Fruit fly (Drosophila melanogaster) whole organism, prepupa: ENCODE measurements around the gene GILT3.

Experiments used
- CG10669 ChIP-seq: fragments of 200-800 bp; sonication (Bioruptor generic); optimal IDR thresholded peaks from 3 replicates; lab custom pipeline; 2018; ENCODE audit warnings: missing biosample characterization, mild to moderate bottlenecking, missing genetic modification characterization, moderate library complexity
- CG11294 ChIP-seq: fragments of 200-800 bp; sonication (Bioruptor generic); IDR thresholded peaks from 2 replicates; pipeline ENCODE4 v1.3.6; 2022; ENCODE audit warnings: missing biosample characterization, missing genetic modification characterization
- CG11762 ChIP-seq: fragments of 200-800 bp; sonication (Bioruptor generic); optimal IDR thresholded peaks from 3 replicates; lab custom pipeline; 2016; ENCODE audit warnings: missing biosample characterization, missing genetic modification characterization; ENCODE audit not compliant: insufficient read depth
- CG15336 ChIP-seq: fragments of 200-800 bp; sonication (Bioruptor generic); IDR thresholded peaks from 2 replicates; pipeline ENCODE4 v1.3.6; 2022; ENCODE audit warnings: missing biosample characterization, missing genetic modification characterization
- CG1621 ChIP-seq: fragments of 200-800 bp; sonication (Bioruptor generic); optimal IDR thresholded peaks from 3 replicates; lab custom pipeline; 2018; ENCODE audit warnings: missing biosample characterization, mild to moderate bottlenecking, missing genetic modification characterization
- CG32006 ChIP-seq: fragments of 200-800 bp; sonication (Bioruptor generic); optimal IDR thresholded peaks from 3 replicates; lab custom pipeline; 2017; ENCODE audit warnings: missing biosample characterization, mild to moderate bottlenecking, missing genetic modification characterization
- CG34406 ChIP-seq: fragments of 200-800 bp; sonication (Bioruptor generic); optimal IDR thresholded peaks from 3 replicates; lab custom pipeline; 2016; ENCODE audit warnings: missing biosample characterization, missing genetic modification characterization
- CG3919 ChIP-seq: fragments of 200-800 bp; sonication (Bioruptor generic); optimal IDR thresholded peaks from 3 replicates; lab custom pipeline; 2016; ENCODE audit warnings: missing biosample characterization, missing genetic modification characterization
- CG4318 ChIP-seq: fragments of 200-800 bp; sonication (Bioruptor generic); optimal IDR thresholded peaks from 3 replicates; lab custom pipeline; 2017; ENCODE audit warnings: missing biosample characterization, mild to moderate bottlenecking, missing genetic modification characterization
- CG6163 ChIP-seq: fragments of 200-800 bp; sonication (Bioruptor generic); IDR thresholded peaks from 3 replicates; pipeline ENCODE4 v1.3.6; 2022; ENCODE audit warnings: missing biosample characterization, missing genetic modification characterization
- CG6792 ChIP-seq: fragments of 200-800 bp; sonication (Bioruptor generic); optimal IDR thresholded peaks from 3 replicates; lab custom pipeline; 2016; ENCODE audit warnings: missing biosample characterization, missing genetic modification characterization
- CG6808 ChIP-seq: fragments of 200-800 bp; sonication (Bioruptor generic); optimal IDR thresholded peaks from 3 replicates; lab custom pipeline; 2017; ENCODE audit warnings: missing biosample characterization, missing genetic modification characterization, mild to moderate bottlenecking, moderate library complexity, missing genetic modification reagents
- CG6854 ChIP-seq: fragments of 200-800 bp; sonication (Bioruptor generic); optimal IDR thresholded peaks from 2 replicates; lab custom pipeline; 2017; ENCODE audit warnings: missing biosample characterization, mild to moderate bottlenecking, missing genetic modification characterization
- CG7368 ChIP-seq: fragments of 200-800 bp; sonication (Bioruptor generic); optimal IDR thresholded peaks from 3 replicates; lab custom pipeline; 2016; ENCODE audit warnings: missing biosample characterization, missing genetic modification characterization
- CG8119 ChIP-seq: fragments of 200-800 bp; sonication (Bioruptor generic); IDR thresholded peaks from 3 replicates; pipeline ENCODE4 v1.3.6; 2022; ENCODE audit warnings: missing biosample characterization, missing genetic modification characterization
- CG8319 ChIP-seq: fragments of 200-800 bp; sonication (Bioruptor generic); optimal IDR thresholded peaks from 3 replicates; lab custom pipeline; 2016; ENCODE audit warnings: missing biosample characterization, missing genetic modification characterization
- CG9139 ChIP-seq: fragments of 200-800 bp; sonication (Bioruptor generic); optimal IDR thresholded peaks from 3 replicates; lab custom pipeline; 2017; ENCODE audit warnings: missing biosample characterization, mild to moderate bottlenecking, missing genetic modification characterization
- Eip78C ChIP-seq: fragments of 200-800 bp; sonication (Bioruptor generic); peaks from one replicate; lab custom pipeline; 2016; ENCODE audit warnings: missing biosample characterization, missing genetic modification characterization
- Eip93F ChIP-seq: fragments of 200-800 bp; sonication (Bioruptor generic); optimal IDR thresholded peaks from 2 replicates; lab custom pipeline; 2016; ENCODE audit warnings: missing biosample characterization, mild to moderate bottlenecking, missing genetic modification characterization
- Gug ChIP-seq: fragments of 200-800 bp; sonication (Bioruptor generic); IDR thresholded peaks from 2 replicates; pipeline ENCODE4 v1.3.6; 2022; ENCODE audit warnings: missing biosample characterization, missing genetic modification characterization
- Hr38 ChIP-seq: sonication (Bioruptor generic); optimal IDR thresholded peaks from 2 replicates; lab custom pipeline; 2016; ENCODE audit warnings: missing biosample characterization, missing genetic modification characterization
- Hr39 ChIP-seq: fragments of 200-800 bp; sonication (Bioruptor generic); optimal IDR thresholded peaks from 2 replicates; lab custom pipeline; 2016; ENCODE audit warnings: missing biosample characterization, missing genetic modification characterization
- Hr4 ChIP-seq: fragments of 200-800 bp; sonication (Bioruptor generic); optimal IDR thresholded peaks from 3 replicates; lab custom pipeline; 2016; ENCODE audit warnings: missing biosample characterization, missing genetic modification characterization
- Lpt ChIP-seq: fragments of 200-800 bp; sonication (Bioruptor generic); optimal IDR thresholded peaks from 3 replicates; lab custom pipeline; 2016; ENCODE audit warnings: missing biosample characterization, missing genetic modification characterization
- Met ChIP-seq: fragments of 200-800 bp; sonication (Bioruptor generic); optimal IDR thresholded peaks from 3 replicates; lab custom pipeline; 2016; ENCODE audit warnings: missing biosample characterization, missing genetic modification characterization
- OdsH ChIP-seq: fragments of 200-800 bp; sonication (Bioruptor generic); optimal IDR thresholded peaks from 3 replicates; lab custom pipeline; 2016; ENCODE audit warnings: missing biosample characterization, missing genetic modification characterization
- Sox14 ChIP-seq: fragments of 200-800 bp; sonication (Bioruptor generic); optimal IDR thresholded peaks from 3 replicates; lab custom pipeline; 2016; ENCODE audit warnings: missing biosample characterization, missing genetic modification characterization
- Sox15 ChIP-seq: fragments of 200-800 bp; sonication (Bioruptor generic); optimal IDR thresholded peaks from 3 replicates; lab custom pipeline; 2016; ENCODE audit warnings: missing biosample characterization, missing genetic modification characterization
- achi ChIP-seq: fragments of 200-800 bp; sonication (Bioruptor generic); optimal IDR thresholded peaks from 3 replicates; lab custom pipeline; 2016; ENCODE audit warnings: missing biosample characterization, missing genetic modification characterization
- dsx ChIP-seq: fragments of 200-800 bp; optimal IDR thresholded peaks from 3 replicates; lab custom pipeline; 2019; ENCODE audit warnings: missing biosample characterization, mild to moderate bottlenecking, missing genetic modification characterization, moderate library complexity; ENCODE audit not compliant: poor library complexity, severe bottlenecking
- esn ChIP-seq: fragments of 200-800 bp; sonication (Bioruptor generic); optimal IDR thresholded peaks from 2 replicates; lab custom pipeline; 2016; ENCODE audit warnings: missing biosample characterization, mild to moderate bottlenecking, missing genetic modification characterization, moderate library complexity
- fd85E ChIP-seq: fragments of 200-800 bp; sonication (Bioruptor generic); optimal IDR thresholded peaks from 3 replicates; lab custom pipeline; 2016; ENCODE audit warnings: missing biosample characterization, missing genetic modification characterization
- fkh ChIP-seq: fragments of 200-800 bp; sonication (Bioruptor generic); optimal IDR thresholded peaks from 3 replicates; lab custom pipeline; 2017; ENCODE audit warnings: missing biosample characterization, mild to moderate bottlenecking, missing genetic modification characterization, moderate library complexity
- pdm3 ChIP-seq: fragments of 200-800 bp; sonication (Bioruptor generic); optimal IDR thresholded peaks from 3 replicates; lab custom pipeline; 2016; ENCODE audit warnings: missing biosample characterization, missing genetic modification characterization
- salr ChIP-seq, 2 experiments: fragments of 200-800 bp; sonication (Bioruptor generic); optimal IDR thresholded peaks; 3 replicates each; lab custom pipeline; 2016 to 2018; ENCODE audit warnings: missing biosample characterization in 2 of 2, missing genetic modification characterization in 2 of 2, mild to moderate bottlenecking in 1 of 2
- ss ChIP-seq, 2 experiments: fragments of 200-800 bp; sonication (Bioruptor generic); optimal IDR thresholded peaks; 2 replicates in 1 of 2; 3 replicates in 1 of 2; lab custom pipeline; 2017 to 2018; ENCODE audit warnings: mild to moderate bottlenecking in 2 of 2, missing biosample characterization in 2 of 2, missing genetic modification characterization in 2 of 2, moderate library complexity in 1 of 2
- svp ChIP-seq: fragments of 200-800 bp; sonication (Bioruptor generic); peaks from one replicate; lab custom pipeline; 2016; ENCODE audit warnings: missing biosample characterization, missing genetic modification characterization
- vri ChIP-seq: fragments of 200-800 bp; sonication (Bioruptor generic); optimal IDR thresholded peaks from 3 replicates; lab custom pipeline; 2016; ENCODE audit warnings: missing biosample characterization, mild to moderate bottlenecking, missing genetic modification characterization

GILT3 gene

dm6 chr3R:23677058-23677457 is at the start of gene GILT3:
TSS of gene GILT3 (plus strand) at chr3R:23677358.
- no peak for TF ChIP-seq Sox14 (GFP tag; lab: Kevin White, UChicago)
- no peak for TF ChIP-seq dsx (GFP tag; lab: Kevin White, UChicago)
- no peak for TF ChIP-seq Eip93F
- no peak for TF ChIP-seq salr (GFP tag; optimal IDR thresholded peaks at IDR 0.05; lab: Kevin White, UChicago)
- TF ChIP-seq Gug (GFP tag; lab: Robert Waterston, UW): no peak
- TF ChIP-seq svp (GFP tag; lab: Kevin White, UChicago): peak; percentile 13
- TF ChIP-seq fkh (GFP tag; lab: Kevin White, UChicago): peak; percentile 22
- TF ChIP-seq achi (GFP tag; lab: Kevin White, UChicago): no peak
- 0 out of 2 replicates have a peak, but pooled peaks have one; percentile 9 for TF ChIP-seq CG15336
- no peak for TF ChIP-seq CG9139 (GFP tag; lab: Kevin White, UChicago)
- TF ChIP-seq CG1621 (tag; lab: Kevin White, UChicago): no peak

DNA sequence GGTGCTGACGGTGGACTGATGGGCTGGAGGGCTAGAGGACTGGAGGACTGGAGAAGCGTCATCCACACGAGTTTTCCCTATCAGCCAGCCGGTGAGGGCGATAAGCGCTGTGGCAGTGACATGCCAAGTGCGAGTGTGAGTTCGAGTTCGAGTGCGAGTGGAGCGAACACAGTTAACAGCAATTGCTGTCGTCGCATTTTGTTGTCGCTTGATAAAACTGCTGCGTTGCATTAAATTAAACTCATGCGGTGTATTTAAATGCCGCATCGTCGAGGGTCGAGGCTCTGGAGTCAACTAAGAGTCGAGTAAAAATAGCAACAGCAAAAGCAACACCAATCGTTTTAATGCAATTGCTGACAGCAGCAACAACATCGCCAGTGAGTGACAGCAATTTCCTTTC is 47.6 kb upstream of the GILT3 start:
- TF ChIP-seq OdsH (GFP tag; lab: Kevin White, UChicago): no peak
- no peak for TF ChIP-seq Hr39 (GFP tag; lab: Kevin White, UChicago)
- TF ChIP-seq Hr38 (GFP tag; lab: Kevin White, UChicago): no peak
- TF ChIP-seq CG34406 (GFP tag; lab: Kevin White, UChicago): no peak
- peak; percentile 45 for TF ChIP-seq Eip78C (GFP tag; lab: Kevin White, UChicago)
- no peak for TF ChIP-seq CG10669
- TF ChIP-seq CG11294 (GFP tag; lab: Robert Waterston, UW): no peak
- no peak for TF ChIP-seq CG6792 (GFP tag; lab: Kevin White, UChicago)
- no peak for TF ChIP-seq CG8319 (GFP tag; lab: Kevin White, UChicago)
- no peak for TF ChIP-seq achi (GFP tag; lab: Kevin White, UChicago)
- TF ChIP-seq Gug (GFP tag; lab: Robert Waterston, UW): no peak
- no peak for TF ChIP-seq CG6854 (GFP tag; lab: Kevin White, UChicago)
- TF ChIP-seq CG3919: no peak
- TF ChIP-seq CG32006 (GFP tag; lab: Kevin White, UChicago): no peak
- TF ChIP-seq Sox15: no peak
- no peak for TF ChIP-seq CG11762
- TF ChIP-seq dsx (GFP tag; lab: Kevin White, UChicago): peak; percentile 6
- no peak for TF ChIP-seq Hr4
- TF ChIP-seq ss (GFP tag; optimal IDR thresholded peaks at IDR 0.05; lab: Kevin White, UChicago): no peak
- TF ChIP-seq vri (GFP tag; lab: Kevin White, UChicago): peak; percentile 35
- no peak for TF ChIP-seq Sox14 (GFP tag; lab: Kevin White, UChicago)
- TF ChIP-seq fd85E (GFP tag; lab: Kevin White, UChicago): no peak
- TF ChIP-seq CG6808 (GFP tag; lab: Kevin White, UChicago): no peak
- no peak for TF ChIP-seq CG7368 (GFP tag; lab: Kevin White, UChicago)
- TF ChIP-seq CG4318: no peak
- no peak for TF ChIP-seq CG8119 (GFP tag; lab: Robert Waterston, UW)
- peak; percentile 85 for TF ChIP-seq svp (GFP tag; lab: Kevin White, UChicago)
- no peak for TF ChIP-seq fkh (GFP tag; lab: Kevin White, UChicago)
- no peak for TF ChIP-seq pdm3
- no peak for TF ChIP-seq esn (GFP tag; lab: Kevin White, UChicago)
- TF ChIP-seq Met (GFP tag; lab: Kevin White, UChicago): no peak
- TF ChIP-seq CG6163 (GFP tag; lab: Robert Waterston, UW): no peak

DNA sequence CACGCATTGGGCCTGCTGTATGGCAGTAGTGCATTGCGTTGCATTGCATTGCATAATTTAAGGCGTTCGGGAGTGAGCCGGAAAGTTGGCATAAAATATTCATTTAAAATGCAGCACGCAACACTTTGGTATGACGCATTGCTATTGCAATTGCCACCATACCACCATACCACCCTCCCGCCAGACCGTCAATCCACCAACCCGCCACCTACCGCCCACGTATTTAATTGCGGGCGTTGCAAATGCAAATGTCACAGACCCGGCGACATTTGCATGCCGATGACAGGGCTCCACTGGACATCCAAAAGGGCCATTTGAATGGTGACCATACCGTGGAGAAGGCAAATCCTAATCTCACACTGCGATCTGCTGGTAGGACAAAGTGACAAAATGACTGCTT is 42.4 kb upstream of the GILT3 start:
- TF ChIP-seq salr (GFP tag; optimal IDR thresholded peaks at IDR 0.05; lab: Kevin White, UChicago): no peak
- no peak for TF ChIP-seq svp (GFP tag; lab: Kevin White, UChicago)
- no peak for TF ChIP-seq Sox15
- no peak for TF ChIP-seq Lpt (GFP tag; lab: Kevin White, UChicago)
- no peak for TF ChIP-seq CG32006 (GFP tag; lab: Kevin White, UChicago)
- TF ChIP-seq Hr38 (GFP tag; lab: Kevin White, UChicago): no peak
- no peak for TF ChIP-seq CG11762
